Fruit fly (Drosophila melanogaster) whole organism, prepupa: Measurements from ENCODE around the gene CG31697.

Experiments used
- Blimp-1 ChIP-seq: fragments of 200-800 bp; sonication (Bioruptor generic); optimal IDR thresholded peaks from 3 replicates; lab custom pipeline; 2017; ENCODE audit warnings: missing biosample characterization, missing genetic modification characterization, mild to moderate bottlenecking, moderate library complexity, missing genetic modification reagents
- CG11294 ChIP-seq: fragments of 200-800 bp; sonication (Bioruptor generic); IDR thresholded peaks from 2 replicates; pipeline ENCODE4 v1.3.6; 2022; ENCODE audit warnings: missing biosample characterization, missing genetic modification characterization
- CG11762 ChIP-seq: fragments of 200-800 bp; sonication (Bioruptor generic); optimal IDR thresholded peaks from 3 replicates; lab custom pipeline; 2016; ENCODE audit warnings: missing biosample characterization, missing genetic modification characterization; ENCODE audit not compliant: insufficient read depth
- CG11902 ChIP-seq: fragments of 200-800 bp; sonication (Bioruptor generic); optimal IDR thresholded peaks from 3 replicates; lab custom pipeline; 2016; ENCODE audit warnings: missing biosample characterization, missing genetic modification characterization
- CG15336 ChIP-seq: fragments of 200-800 bp; sonication (Bioruptor generic); IDR thresholded peaks from 2 replicates; pipeline ENCODE4 v1.3.6; 2022; ENCODE audit warnings: missing biosample characterization, missing genetic modification characterization
- CG3032 ChIP-seq: fragments of 200-800 bp; optimal IDR thresholded peaks from 2 replicates; lab custom pipeline; 2019; ENCODE audit warnings: missing biosample characterization, mild to moderate bottlenecking, missing genetic modification characterization, moderate library complexity
- CG31627 ChIP-seq: fragments of 200-800 bp; sonication (Bioruptor generic); optimal IDR thresholded peaks from 3 replicates; lab custom pipeline; 2016; ENCODE audit warnings: missing biosample characterization, missing genetic modification characterization
- CG34406 ChIP-seq: fragments of 200-800 bp; sonication (Bioruptor generic); optimal IDR thresholded peaks from 3 replicates; lab custom pipeline; 2016; ENCODE audit warnings: missing biosample characterization, missing genetic modification characterization
- CG3919 ChIP-seq: fragments of 200-800 bp; sonication (Bioruptor generic); optimal IDR thresholded peaks from 3 replicates; lab custom pipeline; 2016; ENCODE audit warnings: missing biosample characterization, missing genetic modification characterization
- CG4318 ChIP-seq: fragments of 200-800 bp; sonication (Bioruptor generic); optimal IDR thresholded peaks from 3 replicates; lab custom pipeline; 2017; ENCODE audit warnings: missing biosample characterization, mild to moderate bottlenecking, missing genetic modification characterization
- CG6163 ChIP-seq: fragments of 200-800 bp; sonication (Bioruptor generic); IDR thresholded peaks from 3 replicates; pipeline ENCODE4 v1.3.6; 2022; ENCODE audit warnings: missing biosample characterization, missing genetic modification characterization
- CG6276 ChIP-seq: fragments of 200-800 bp; sonication (Bioruptor generic); optimal IDR thresholded peaks from 2 replicates; lab custom pipeline; 2017; ENCODE audit warnings: missing biosample characterization, mild to moderate bottlenecking, missing genetic modification characterization
- CG6792 ChIP-seq: fragments of 200-800 bp; sonication (Bioruptor generic); optimal IDR thresholded peaks from 3 replicates; lab custom pipeline; 2016; ENCODE audit warnings: missing biosample characterization, missing genetic modification characterization
- CG7368 ChIP-seq: fragments of 200-800 bp; sonication (Bioruptor generic); optimal IDR thresholded peaks from 3 replicates; lab custom pipeline; 2016; ENCODE audit warnings: missing biosample characterization, missing genetic modification characterization
- CG8119 ChIP-seq: fragments of 200-800 bp; sonication (Bioruptor generic); IDR thresholded peaks from 3 replicates; pipeline ENCODE4 v1.3.6; 2022; ENCODE audit warnings: missing biosample characterization, missing genetic modification characterization
- CG8632 ChIP-seq: fragments of 200-800 bp; sonication (Bioruptor generic); optimal IDR thresholded peaks from 3 replicates; lab custom pipeline; 2016; ENCODE audit warnings: missing biosample characterization, missing genetic modification characterization
- Eip75B ChIP-seq: fragments of 200-800 bp; sonication (Bioruptor generic); optimal IDR thresholded peaks from 3 replicates; lab custom pipeline; 2016; ENCODE audit warnings: missing biosample characterization, missing genetic modification characterization
- Ets21C ChIP-seq: fragments of 200-800 bp; sonication (Bioruptor generic); optimal IDR thresholded peaks from 3 replicates; lab custom pipeline; 2016; ENCODE audit warnings: missing biosample characterization, missing genetic modification characterization
- Gug ChIP-seq: fragments of 200-800 bp; sonication (Bioruptor generic); IDR thresholded peaks from 2 replicates; pipeline ENCODE4 v1.3.6; 2022; ENCODE audit warnings: missing biosample characterization, missing genetic modification characterization
- Hr38 ChIP-seq: sonication (Bioruptor generic); optimal IDR thresholded peaks from 2 replicates; lab custom pipeline; 2016; ENCODE audit warnings: missing biosample characterization, missing genetic modification characterization
- Hr39 ChIP-seq: fragments of 200-800 bp; sonication (Bioruptor generic); optimal IDR thresholded peaks from 2 replicates; lab custom pipeline; 2016; ENCODE audit warnings: missing biosample characterization, missing genetic modification characterization
- Hr4 ChIP-seq: fragments of 200-800 bp; sonication (Bioruptor generic); optimal IDR thresholded peaks from 3 replicates; lab custom pipeline; 2016; ENCODE audit warnings: missing biosample characterization, missing genetic modification characterization
- Lpt ChIP-seq: fragments of 200-800 bp; sonication (Bioruptor generic); optimal IDR thresholded peaks from 3 replicates; lab custom pipeline; 2016; ENCODE audit warnings: missing biosample characterization, missing genetic modification characterization
- Met ChIP-seq: fragments of 200-800 bp; sonication (Bioruptor generic); optimal IDR thresholded peaks from 3 replicates; lab custom pipeline; 2016; ENCODE audit warnings: missing biosample characterization, missing genetic modification characterization
- OdsH ChIP-seq: fragments of 200-800 bp; sonication (Bioruptor generic); optimal IDR thresholded peaks from 3 replicates; lab custom pipeline; 2016; ENCODE audit warnings: missing biosample characterization, missing genetic modification characterization
- Smox ChIP-seq: fragments of 200-800 bp; sonication (Bioruptor generic); optimal IDR thresholded peaks from 3 replicates; lab custom pipeline; 2016; ENCODE audit warnings: missing biosample characterization, missing genetic modification characterization
- Sox14 ChIP-seq: fragments of 200-800 bp; sonication (Bioruptor generic); optimal IDR thresholded peaks from 3 replicates; lab custom pipeline; 2016; ENCODE audit warnings: missing biosample characterization, missing genetic modification characterization
- achi ChIP-seq: fragments of 200-800 bp; sonication (Bioruptor generic); optimal IDR thresholded peaks from 3 replicates; lab custom pipeline; 2016; ENCODE audit warnings: missing biosample characterization, missing genetic modification characterization
- cyc ChIP-seq: fragments of 200-800 bp; sonication (Bioruptor generic); optimal IDR thresholded peaks from 3 replicates; lab custom pipeline; 2016; ENCODE audit warnings: missing biosample characterization, missing genetic modification characterization
- eg ChIP-seq: fragments of 200-800 bp; sonication (Bioruptor generic); IDR thresholded peaks from 3 replicates; pipeline ENCODE4 v1.3.6; 2022; ENCODE audit warnings: missing biosample characterization, missing genetic modification characterization
- esn ChIP-seq: fragments of 200-800 bp; sonication (Bioruptor generic); optimal IDR thresholded peaks from 2 replicates; lab custom pipeline; 2016; ENCODE audit warnings: missing biosample characterization, mild to moderate bottlenecking, missing genetic modification characterization, moderate library complexity
- fd85E ChIP-seq: fragments of 200-800 bp; sonication (Bioruptor generic); optimal IDR thresholded peaks from 3 replicates; lab custom pipeline; 2016; ENCODE audit warnings: missing biosample characterization, missing genetic modification characterization
- lz ChIP-seq: fragments of 200-800 bp; sonication (Bioruptor generic); optimal IDR thresholded peaks from 3 replicates; lab custom pipeline; 2016; ENCODE audit warnings: missing biosample characterization, missing genetic modification characterization
- net ChIP-seq: fragments of 200-800 bp; sonication (Bioruptor generic); optimal IDR thresholded peaks from 3 replicates; lab custom pipeline; 2016; ENCODE audit warnings: missing biosample characterization, missing genetic modification characterization
- salr ChIP-seq, 2 experiments: fragments of 200-800 bp; sonication (Bioruptor generic); optimal IDR thresholded peaks; 3 replicates each; lab custom pipeline; 2016 to 2018; ENCODE audit warnings: missing biosample characterization in 2 of 2, missing genetic modification characterization in 2 of 2, mild to moderate bottlenecking in 1 of 2
- ss ChIP-seq, 2 experiments: fragments of 200-800 bp; sonication (Bioruptor generic); optimal IDR thresholded peaks; 2 replicates in 1 of 2; 3 replicates in 1 of 2; lab custom pipeline; 2017 to 2018; ENCODE audit warnings: mild to moderate bottlenecking in 2 of 2, missing biosample characterization in 2 of 2, missing genetic modification characterization in 2 of 2, moderate library complexity in 1 of 2
- svp ChIP-seq: fragments of 200-800 bp; sonication (Bioruptor generic); peaks from one replicate; lab custom pipeline; 2016; ENCODE audit warnings: missing biosample characterization, missing genetic modification characterization
- topi ChIP-seq: fragments of 200-800 bp; sonication (Bioruptor generic); optimal IDR thresholded peaks from 3 replicates; lab custom pipeline; 2016; ENCODE audit warnings: missing biosample characterization, missing genetic modification characterization
- vri ChIP-seq: fragments of 200-800 bp; sonication (Bioruptor generic); optimal IDR thresholded peaks from 3 replicates; lab custom pipeline; 2016; ENCODE audit warnings: missing biosample characterization, mild to moderate bottlenecking, missing genetic modification characterization

Gene CG31697

dm6 chr2L:19489997-19490461 lies 45.2 kb upstream of the CG31697 start, which contains the start of the genes CG10194 and CG18094 (continued):
- TF ChIP-seq CG6792 (GFP tag; lab: Kevin White, UChicago) (peak; percentile 62), CG7368 (GFP tag; lab: Kevin White, UChicago) (no peak), Eip75B (no peak), CG15336 (GFP tag; lab: Robert Waterston, UW) (peak; percentile 48; the same call in 1 of the 2 replicates), CG3032 (tag; lab: Kevin White, UChicago) (no peak), achi (GFP tag; lab: Kevin White, UChicago) (no peak), esn (GFP tag; lab: Kevin White, UChicago) (peak; percentile 78), CG34406 (GFP tag; lab: Kevin White, UChicago) (peak; percentile 57), CG6276 (GFP tag; lab: Kevin White, UChicago) (no peak), CG11762 (no peak), net (no peak), salr (GFP tag; optimal IDR thresholded peaks at IDR 0.05; lab: Kevin White, UChicago) (no peak), CG4318 (GFP tag; lab: Kevin White, UChicago) (no peak), OdsH (GFP tag; lab: Kevin White, UChicago) (no peak), Lpt (GFP tag; lab: Kevin White, UChicago) (no peak), vri (GFP tag; lab: Kevin White, UChicago) (no peak), ss (GFP tag; optimal IDR thresholded peaks at IDR 0.05; lab: Kevin White, UChicago) (no peak), CG11902 (GFP tag; lab: Kevin White, UChicago) (peak; percentile 8)

- peak; percentile 37 for TF ChIP-seq lz (GFP tag; lab: Kevin White, UChicago)
- TF ChIP-seq fd85E = no peak
- no peak for TF ChIP-seq CG3919 (GFP tag; lab: Kevin White, UChicago)
- TF ChIP-seq CG8119 (GFP tag; lab: Robert Waterston, UW) = peak; percentile 50; the same call in 1 of the 3 replicates
- TF ChIP-seq CG3032 (tag; lab: Kevin White, UChicago) = peak; percentile 72
- peak; percentile 71 for TF ChIP-seq svp (GFP tag; lab: Kevin White, UChicago)
- TF ChIP-seq Hr38 = no peak
- no peak for TF ChIP-seq CG8632 (GFP tag; lab: Kevin White, UChicago)
- TF ChIP-seq Hr39 = no peak
- TF ChIP-seq CG11902 (GFP tag; lab: Kevin White, UChicago) = no peak
- peak; percentile 42 for TF ChIP-seq Gug
- peak; percentile 41 for TF ChIP-seq esn (GFP tag; lab: Kevin White, UChicago)
- TF ChIP-seq CG6792 (GFP tag; lab: Kevin White, UChicago) = no peak
- TF ChIP-seq achi (GFP tag; lab: Kevin White, UChicago) = peak; percentile 58
- TF ChIP-seq Hr4 = no peak
- TF ChIP-seq eg (GFP tag; lab: Robert Waterston, UW) = peak; percentile 40; the same call in 1 of the 3 replicates
- peak; percentile 8 for TF ChIP-seq CG31627 (GFP tag; lab: Kevin White, UChicago)
- TF ChIP-seq CG11294 (GFP tag; lab: Robert Waterston, UW) = no peak
- TF ChIP-seq, all 60 proteins: peak for 9
These were observed 42.1 kb upstream of the CG31697 start, which contains the start of the genes swm and Ctu2 for dm6 chr2L:19492934-19493686. TSS of gene swm (plus strand) at chr2L:19493251. TSS of gene Ctu2 (minus strand) at chr2L:19493253.

- TF ChIP-seq Smox (GFP tag; lab: Kevin White, UChicago) (no peak), cyc (GFP tag; lab: Kevin White, UChicago) (no peak), svp (GFP tag; lab: Kevin White, UChicago) (no peak), Sox14 (GFP tag; lab: Kevin White, UChicago) (no peak), CG6163 (GFP tag; lab: Robert Waterston, UW) (no peak), net (no peak), Ets21C (GFP tag; lab: Kevin White, UChicago) (no peak), topi (GFP tag; lab: Kevin White, UChicago) (no peak), Blimp-1 (GFP tag; lab: Kevin White, UChicago) (no peak), Lpt (GFP tag; lab: Kevin White, UChicago) (no peak), Hr4 (no peak), Met (no peak), ss (GFP tag; optimal IDR thresholded peaks at IDR 0.05; lab: Kevin White, UChicago) (no peak)
These were observed 37.3 kb upstream of the CG31697 start, which contains the start of gene Top3alpha for dm6 chr2L:19497983-19498382. TSS of gene Top3alpha (plus strand) at chr2L:19498168.
